Fruit fly (Drosophila melanogaster) whole organism, prepupa: ENCODE results near the gene Nt5b.

Source experiments
- CG11762 ChIP-seq: fragments of 200-800 bp; sonication (Bioruptor generic); optimal IDR thresholded peaks from 3 replicates; lab custom pipeline; 2016; ENCODE audit warnings: missing biosample characterization, missing genetic modification characterization; ENCODE audit not compliant: insufficient read depth
- CG15336 ChIP-seq: fragments of 200-800 bp; sonication (Bioruptor generic); IDR thresholded peaks from 2 replicates; pipeline ENCODE4 v1.3.6; 2022; ENCODE audit warnings: missing biosample characterization, missing genetic modification characterization
- CG16779 ChIP-seq: fragments of 200-800 bp; sonication (Bioruptor generic); optimal IDR thresholded peaks from 3 replicates; lab custom pipeline; 2017; ENCODE audit warnings: missing biosample characterization, mild to moderate bottlenecking, missing genetic modification characterization
- CG3919 ChIP-seq: fragments of 200-800 bp; sonication (Bioruptor generic); optimal IDR thresholded peaks from 3 replicates; lab custom pipeline; 2016; ENCODE audit warnings: missing biosample characterization, missing genetic modification characterization
- CG6808 ChIP-seq: fragments of 200-800 bp; sonication (Bioruptor generic); optimal IDR thresholded peaks from 3 replicates; lab custom pipeline; 2017; ENCODE audit warnings: missing biosample characterization, missing genetic modification characterization, mild to moderate bottlenecking, moderate library complexity, missing genetic modification reagents
- CG6854 ChIP-seq: fragments of 200-800 bp; sonication (Bioruptor generic); optimal IDR thresholded peaks from 2 replicates; lab custom pipeline; 2017; ENCODE audit warnings: missing biosample characterization, mild to moderate bottlenecking, missing genetic modification characterization
- Ets21C ChIP-seq: fragments of 200-800 bp; sonication (Bioruptor generic); optimal IDR thresholded peaks from 3 replicates; lab custom pipeline; 2016; ENCODE audit warnings: missing biosample characterization, missing genetic modification characterization
- Gug ChIP-seq: fragments of 200-800 bp; sonication (Bioruptor generic); IDR thresholded peaks from 2 replicates; pipeline ENCODE4 v1.3.6; 2022; ENCODE audit warnings: missing biosample characterization, missing genetic modification characterization
- Hr38 ChIP-seq: sonication (Bioruptor generic); optimal IDR thresholded peaks from 2 replicates; lab custom pipeline; 2016; ENCODE audit warnings: missing biosample characterization, missing genetic modification characterization
- Hr39 ChIP-seq: fragments of 200-800 bp; sonication (Bioruptor generic); optimal IDR thresholded peaks from 2 replicates; lab custom pipeline; 2016; ENCODE audit warnings: missing biosample characterization, missing genetic modification characterization
- dsx ChIP-seq: fragments of 200-800 bp; optimal IDR thresholded peaks from 3 replicates; lab custom pipeline; 2019; ENCODE audit warnings: missing biosample characterization, mild to moderate bottlenecking, missing genetic modification characterization, moderate library complexity; ENCODE audit not compliant: poor library complexity, severe bottlenecking
- salr ChIP-seq, 2 experiments: fragments of 200-800 bp; sonication (Bioruptor generic); optimal IDR thresholded peaks; 3 replicates each; lab custom pipeline; 2016 to 2018; ENCODE audit warnings: missing biosample characterization in 2 of 2, missing genetic modification characterization in 2 of 2, mild to moderate bottlenecking in 1 of 2
- svp ChIP-seq: fragments of 200-800 bp; sonication (Bioruptor generic); peaks from one replicate; lab custom pipeline; 2016; ENCODE audit warnings: missing biosample characterization, missing genetic modification characterization
- vri ChIP-seq: fragments of 200-800 bp; sonication (Bioruptor generic); optimal IDR thresholded peaks from 3 replicates; lab custom pipeline; 2016; ENCODE audit warnings: missing biosample characterization, mild to moderate bottlenecking, missing genetic modification characterization

DNA sequence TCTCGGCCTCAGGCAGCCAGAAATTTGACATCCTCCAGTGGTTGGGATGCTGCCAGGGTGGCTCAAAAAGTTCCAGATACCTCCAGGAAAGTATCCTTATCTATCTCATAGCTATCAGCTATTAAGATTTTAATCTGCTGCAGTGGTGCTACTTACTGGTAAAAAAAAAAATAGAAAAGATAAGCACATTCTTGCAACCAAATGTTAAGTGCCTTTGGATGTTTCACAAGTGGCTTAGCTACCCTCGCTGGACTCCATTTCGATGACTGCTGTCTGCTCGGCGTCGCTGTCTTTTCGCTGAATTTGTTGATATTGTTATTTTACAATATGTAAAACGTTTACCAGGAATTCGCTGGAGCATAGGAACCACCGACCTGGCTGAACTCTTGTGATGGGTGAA lies 42.8 kb upstream of the Nt5b start:
- no peak for TF ChIP-seq Ets21C (GFP tag; lab: Kevin White, UChicago)
- TF ChIP-seq vri (GFP tag; lab: Kevin White, UChicago), result no peak
- TF ChIP-seq CG6854 (GFP tag; lab: Kevin White, UChicago), result no peak
- TF ChIP-seq Gug, result no peak
- TF ChIP-seq Hr38, result no peak
- no peak for TF ChIP-seq dsx (GFP tag; lab: Kevin White, UChicago)
- no peak for TF ChIP-seq salr (GFP tag; optimal IDR thresholded peaks at IDR 0.05; lab: Kevin White, UChicago)
- TF ChIP-seq Hr39, result no peak
- TF ChIP-seq svp (GFP tag; lab: Kevin White, UChicago), result peak; percentile 44
- no peak for TF ChIP-seq CG15336 (GFP tag; lab: Robert Waterston, UW)
- no peak for TF ChIP-seq CG6808 (GFP tag; lab: Kevin White, UChicago)
- no peak for TF ChIP-seq CG16779
- TF ChIP-seq CG3919 (GFP tag; lab: Kevin White, UChicago), result no peak
- no peak for TF ChIP-seq CG11762
